Worm (Caenorhabditis elegans): ENCODE measurements around the gene picd-1.

picd-1 gene

DNA sequence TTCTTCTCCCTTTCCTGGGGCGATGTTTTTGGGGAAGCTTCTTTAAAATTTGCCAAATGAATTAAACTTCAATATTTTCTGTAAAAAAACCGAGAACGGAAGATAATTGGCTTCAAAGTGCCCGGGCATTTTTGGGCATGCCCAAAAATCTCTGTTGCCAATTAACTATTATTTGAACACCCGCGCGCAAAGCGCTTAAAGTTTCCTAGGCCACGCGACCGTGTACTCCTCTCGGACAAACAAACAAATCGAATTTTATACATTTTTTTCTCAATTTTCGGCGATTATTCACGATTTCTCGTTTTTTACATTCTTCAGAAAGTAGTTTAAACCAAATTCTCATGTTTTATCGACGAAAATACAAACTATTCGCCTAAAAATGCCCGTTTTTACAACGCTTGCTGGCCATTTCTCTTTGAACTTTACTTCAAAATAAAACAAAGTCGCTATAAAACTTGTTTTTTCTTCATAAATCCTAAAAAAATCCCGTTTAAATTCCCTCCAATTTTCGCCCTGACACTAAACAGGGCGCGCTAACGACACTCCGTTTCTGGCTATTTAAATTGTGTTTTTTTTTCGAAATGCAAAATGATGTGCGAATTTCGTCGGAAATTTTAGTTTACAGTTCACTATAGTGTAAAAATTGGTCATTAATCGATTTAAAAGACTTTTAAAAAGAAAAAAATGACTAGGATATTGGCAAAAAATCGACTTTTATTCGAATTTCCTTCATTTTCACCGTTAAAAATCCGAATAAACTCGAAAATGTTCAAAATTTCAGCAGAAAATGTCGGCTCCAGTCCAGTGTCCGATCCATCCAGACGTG, 51.6 kb downstream of the picd-1 start, which contains the start of gene ttb-1:
TSS of gene ttb-1 (plus strand) at position 776 of the 826 bp plus-strand sequence.
- peak; percentile 63; the same call in 1 of the 2 replicates for TF ChIP-seq flt-1 (GFP tag; IDR thresholded peaks at IDR 0.05)
- no peak for TF ChIP-seq ref-1 (GFP tag; conservative IDR thresholded peaks at IDR 0.05)
- TF ChIP-seq med-1 (GFP tag; optimal IDR thresholded peaks at IDR 0.05; ENCODE audit: insufficient read depth): no peak
- TF ChIP-seq ztf-23 (GFP tag; IDR thresholded peaks at IDR 0.05): peak; percentile 52; the same call in 1 of the 2 replicates
- TF ChIP-seq klf-2 (GFP tag; conservative IDR thresholded peaks at IDR 0.05): no peak
- TF ChIP-seq tab-1 (GFP tag; IDR thresholded peaks at IDR 0.05): no peak; the same call in 1 of the 2 replicates
- TF ChIP-seq cog-1 (tag; optimal IDR thresholded peaks at IDR 0.05): no peak
- TF ChIP-seq ztf-29 (GFP tag; IDR thresholded peaks at IDR 0.05): peak; percentile 49; the same call in 1 of the 2 replicates
- no peak for TF ChIP-seq T22C8.4 (GFP tag; IDR thresholded peaks at IDR 0.05)

DNA sequence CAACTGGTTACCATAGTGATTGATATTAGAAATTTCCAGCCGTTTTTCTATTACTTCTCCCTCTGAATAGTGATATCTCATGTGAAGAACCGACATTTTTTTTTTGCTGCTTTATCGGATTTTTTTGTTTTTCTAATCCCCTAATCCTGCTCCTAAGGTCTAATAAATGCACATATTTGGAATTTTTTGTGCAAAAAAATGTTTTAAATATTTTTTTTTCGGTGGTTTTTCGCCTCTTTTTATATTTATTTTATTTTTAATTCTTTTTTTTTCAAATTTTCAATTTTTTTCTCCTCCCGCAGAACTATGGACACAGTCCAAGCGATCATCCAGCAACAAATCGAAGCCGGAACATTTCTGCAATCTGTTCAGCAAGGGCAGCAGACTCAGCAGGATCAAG, 62.1 kb downstream of the picd-1 start, which contains the start of gene Y108G3AL.2:
TSS of gene Y108G3AL.2 (plus strand) at position 301 of the 400 bp plus-strand sequence.
- TF ChIP-seq ztf-23 (GFP tag; IDR thresholded peaks at IDR 0.05) (no peak), med-1 (GFP tag; optimal IDR thresholded peaks at IDR 0.05; ENCODE audit: insufficient read depth) (no peak), flt-1 (GFP tag; IDR thresholded peaks at IDR 0.05) (no peak), ztf-29 (GFP tag; IDR thresholded peaks at IDR 0.05) (no peak), cog-1 (tag; optimal IDR thresholded peaks at IDR 0.05) (no peak), ref-1 (GFP tag; conservative IDR thresholded peaks at IDR 0.05) (no peak), tab-1 (GFP tag; IDR thresholded peaks at IDR 0.05) (no peak), klf-2 (GFP tag; conservative IDR thresholded peaks at IDR 0.05) (no peak), T22C8.4 (GFP tag; IDR thresholded peaks at IDR 0.05) (no peak)
